Worm (Caenorhabditis elegans): ENCODE results near the gene F44D12.16.

DNA sequence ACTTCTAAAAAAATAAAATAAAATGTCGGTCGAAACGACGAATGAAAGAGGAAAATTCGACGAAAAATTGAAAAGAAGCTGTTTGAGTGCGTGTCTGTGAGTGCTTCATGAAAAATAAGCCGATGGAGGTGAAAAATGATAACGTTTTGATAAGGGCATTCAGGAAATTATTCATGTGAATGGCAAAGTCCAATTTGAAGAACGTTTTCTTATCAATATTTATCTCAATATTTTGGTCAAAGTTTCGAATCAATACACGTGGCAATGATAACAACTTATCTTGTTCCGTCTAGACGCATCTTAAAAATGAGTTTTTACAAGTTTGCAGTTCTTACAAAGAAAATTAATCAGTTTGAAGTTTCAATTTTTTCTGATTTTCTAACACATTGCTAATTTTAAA lies 30.3 kb downstream of the F44D12.16 start:
- no peak for TF ChIP-seq snpc-4 (tag; optimal IDR thresholded peaks at IDR 0.05)
- TF ChIP-seq lin-13 (GFP tag; optimal IDR thresholded peaks at IDR 0.05) = no peak
- no peak for TF ChIP-seq pqm-1 (tag; optimal IDR thresholded peaks at IDR 0.05)
- TF ChIP-seq fos-1 (tag; optimal IDR thresholded peaks at IDR 0.05) = no peak
- TF ChIP-seq unc-62 (GFP tag; optimal IDR thresholded peaks at IDR 0.05) = no peak
- no peak for TF ChIP-seq F16B12.6 (tag; optimal IDR thresholded peaks at IDR 0.05)
- no peak for TF ChIP-seq nhr-237 (tag; optimal IDR thresholded peaks at IDR 0.05)
- TF ChIP-seq nhr-71 (tag; optimal IDR thresholded peaks at IDR 0.05) = peak; percentile 31
- no peak for TF ChIP-seq Y116A8C.19 (tag; optimal IDR thresholded peaks at IDR 0.05; ENCODE audit: borderline replicate concordance)
- TF ChIP-seq ztf-11 (tag; optimal IDR thresholded peaks at IDR 0.05) = no peak

Data from whole organism, L1 larva.